Fruit fly (Drosophila melanogaster) whole organism, embryonic: ENCODE results near the gene CG13716.

ENCODE experiments used
- Adf1 ChIP-seq: fragments of 200-800 bp; sonication (Bioruptor generic); IDR thresholded peaks from 2 replicates; pipeline ENCODE4 v1.3.6; 2022; ENCODE audit warnings: missing biosample characterization, missing genetic modification characterization
- Blimp-1 ChIP-seq: fragments of 200-800 bp; sonication (Bioruptor generic); optimal IDR thresholded peaks from 3 replicates; lab custom pipeline; 2018; ENCODE audit warnings: missing biosample characterization, missing genetic modification characterization, mild to moderate bottlenecking, moderate library complexity, missing genetic modification reagents
- CG13123 ChIP-seq: fragments of 200-800 bp; sonication (Bioruptor generic); optimal IDR thresholded peaks from 2 replicates; lab custom pipeline; 2016; ENCODE audit warnings: missing biosample characterization, missing genetic modification characterization
- CG14860 ChIP-seq: fragments of 200-800 bp; sonication (Bioruptor generic); IDR thresholded peaks from 3 replicates; pipeline ENCODE4 v1.3.6; 2022; ENCODE audit warnings: missing biosample characterization, missing genetic modification characterization; ENCODE audit not compliant: partially characterized antibody
- CG1602 ChIP-seq: fragments of 200-800 bp; sonication (Bioruptor generic); optimal IDR thresholded peaks from 3 replicates; lab custom pipeline; 2016; ENCODE audit warnings: missing biosample characterization, missing genetic modification characterization
- CG16815 ChIP-seq: fragments of 200-800 bp; sonication (Bioruptor generic); optimal IDR thresholded peaks from 3 replicates; lab custom pipeline; 2017; ENCODE audit warnings: missing biosample characterization, mild to moderate bottlenecking, missing genetic modification characterization
- CG17361 ChIP-seq: fragments of 200-800 bp; sonication (Bioruptor generic); IDR thresholded peaks from 3 replicates; pipeline ENCODE4 v1.3.6; 2022; ENCODE audit warnings: missing biosample characterization, missing genetic modification characterization
- CG17568 ChIP-seq: fragments of 200-800 bp; sonication (Bioruptor generic); optimal IDR thresholded peaks from 2 replicates; lab custom pipeline; 2018; ENCODE audit warnings: missing biosample characterization, mild to moderate bottlenecking, missing genetic modification characterization, moderate library complexity
- CG17802 ChIP-seq: fragments of 200-800 bp; sonication (Bioruptor generic); optimal IDR thresholded peaks from 2 replicates; lab custom pipeline; 2018; ENCODE audit warnings: missing biosample characterization, mild to moderate bottlenecking, missing genetic modification characterization, moderate library complexity
- CG18262 ChIP-seq: fragments of 200-800 bp; optimal IDR thresholded peaks from 3 replicates; lab custom pipeline; 2019; ENCODE audit warnings: missing biosample characterization, mild to moderate bottlenecking, missing genetic modification characterization, moderate library complexity
- CG32532 ChIP-seq: fragments of 200-800 bp; sonication (Bioruptor generic); IDR thresholded peaks from 2 replicates; pipeline ENCODE4 v1.3.6; 2022; ENCODE audit warnings: missing biosample characterization, missing genetic modification characterization
- CG34224 ChIP-seq: fragments of 200-800 bp; sonication (Bioruptor generic); IDR thresholded peaks from 3 replicates; pipeline ENCODE4 v1.3.6; 2022; ENCODE audit warnings: missing biosample characterization, missing genetic modification characterization; ENCODE audit not compliant: partially characterized antibody
- CG42726 ChIP-seq: fragments of 200-800 bp; sonication (Bioruptor generic); IDR thresholded peaks from 2 replicates; pipeline ENCODE4 v1.3.6; 2022; ENCODE audit warnings: missing biosample characterization, missing genetic modification characterization; ENCODE audit not compliant: partially characterized antibody
- CG4360 ChIP-seq: fragments of 200-800 bp; sonication (Bioruptor generic); IDR thresholded peaks from 2 replicates; pipeline ENCODE4 v1.3.6; 2022; ENCODE audit warnings: missing biosample characterization, missing genetic modification characterization
- CG4617 ChIP-seq: fragments of 200-800 bp; sonication (Bioruptor generic); optimal IDR thresholded peaks from 3 replicates; lab custom pipeline; 2016; ENCODE audit warnings: missing biosample characterization, missing genetic modification characterization, borderline replicate concordance
- CG5180 ChIP-seq: fragments of 200-800 bp; sonication (Bioruptor generic); optimal IDR thresholded peaks from 3 replicates; lab custom pipeline; 2017; ENCODE audit warnings: missing biosample characterization, missing genetic modification characterization, mild to moderate bottlenecking, moderate library complexity, missing genetic modification reagents
- CG5953 ChIP-seq: fragments of 200-800 bp; sonication (Bioruptor generic); IDR thresholded peaks from 2 replicates; pipeline ENCODE4 v1.3.6; 2022; ENCODE audit warnings: missing biosample characterization, missing genetic modification characterization
- CG7357 ChIP-seq: fragments of 200-800 bp; sonication (Bioruptor generic); IDR thresholded peaks from 3 replicates; pipeline ENCODE4 v1.3.6; 2022; ENCODE audit warnings: missing biosample characterization, missing genetic modification characterization
- CG8089 ChIP-seq: fragments of 200-800 bp; sonication (Bioruptor generic); optimal IDR thresholded peaks from 3 replicates; lab custom pipeline; 2016; ENCODE audit warnings: missing biosample characterization, missing genetic modification characterization
- CG9817 ChIP-seq: fragments of 200-800 bp; sonication (Bioruptor generic); optimal IDR thresholded peaks from 2 replicates; lab custom pipeline; 2018; ENCODE audit warnings: missing biosample characterization, mild to moderate bottlenecking, missing genetic modification characterization, moderate library complexity
- CTCF ChIP-seq: fragments of 200-800 bp; sonication (Bioruptor generic); optimal IDR thresholded peaks from 2 replicates; lab custom pipeline; 2017; ENCODE audit warnings: missing biosample characterization, mild to moderate bottlenecking, missing genetic modification characterization, moderate library complexity
- Camta ChIP-seq: fragments of 200-800 bp; sonication (Bioruptor generic); optimal IDR thresholded peaks from 2 replicates; lab custom pipeline; 2016; ENCODE audit warnings: missing biosample characterization, missing genetic modification characterization
- Dfd ChIP-seq, 2 experiments: fragments of >200 bp; optimal IDR thresholded peaks; 2 replicates each; lab custom pipeline; 2017; ENCODE audit warnings: missing biosample characterization in 2 of 2, missing genetic modification characterization in 2 of 2
- HLH4C ChIP-seq: fragments of 200-800 bp; sonication (Bioruptor generic); IDR thresholded peaks from 3 replicates; pipeline ENCODE4 v1.3.6; 2022; ENCODE audit warnings: missing biosample characterization, missing genetic modification characterization; ENCODE audit not compliant: partially characterized antibody
- HmgZ ChIP-seq: fragments of 200-800 bp; sonication (Bioruptor generic); optimal IDR thresholded peaks from 2 replicates; lab custom pipeline; 2018; ENCODE audit warnings: missing biosample characterization, mild to moderate bottlenecking, missing genetic modification characterization
- Hmx ChIP-seq: fragments of 200-800 bp; sonication (Bioruptor generic); optimal IDR thresholded peaks from 2 replicates; lab custom pipeline; 2016; ENCODE audit warnings: missing biosample characterization, missing genetic modification characterization
- Hr39 ChIP-seq: fragments of >200 bp; optimal IDR thresholded peaks from 2 replicates; lab custom pipeline; 2017
- MBD-R2 ChIP-seq: fragments of 200-800 bp; sonication (Bioruptor generic); IDR thresholded peaks from 2 replicates; pipeline ENCODE4 v1.3.6; 2022; ENCODE audit warnings: missing biosample characterization, missing genetic modification characterization
- Med ChIP-seq: fragments of 200-800 bp; sonication (Bioruptor generic); peaks from one replicate; lab custom pipeline; 2016; ENCODE audit warnings: missing biosample characterization, missing genetic modification characterization, mild to moderate bottlenecking, inconsistent platforms, moderate library complexity
- Meics ChIP-seq: fragments of 200-800 bp; sonication (Bioruptor generic); optimal IDR thresholded peaks from 2 replicates; lab custom pipeline; 2017; ENCODE audit warnings: missing biosample characterization, mild to moderate bottlenecking, missing genetic modification characterization
- Nf-YA ChIP-seq: fragments of 200-800 bp; sonication (Bioruptor generic); IDR thresholded peaks from 2 replicates; pipeline ENCODE4 v1.3.6; 2022; ENCODE audit warnings: missing biosample characterization, missing genetic modification characterization
- Six4 ChIP-seq: fragments of 200-800 bp; sonication (Bioruptor generic); optimal IDR thresholded peaks from 2 replicates; lab custom pipeline; 2016; ENCODE audit warnings: missing biosample characterization, missing genetic modification characterization
- YL-1 ChIP-seq: fragments of 200-800 bp; sonication (Bioruptor generic); optimal IDR thresholded peaks from 3 replicates; lab custom pipeline; 2017; ENCODE audit warnings: missing biosample characterization, mild to moderate bottlenecking, missing genetic modification characterization
- ase ChIP-seq: fragments of 200-800 bp; sonication (Bioruptor generic); IDR thresholded peaks from 3 replicates; pipeline ENCODE4 v1.3.6; 2022; ENCODE audit warnings: missing biosample characterization, missing genetic modification characterization
- bbx ChIP-seq: fragments of 200-800 bp; sonication (Bioruptor generic); IDR thresholded peaks from 2 replicates; pipeline ENCODE4 v1.3.6; 2022; ENCODE audit warnings: missing biosample characterization, missing genetic modification characterization; ENCODE audit not compliant: partially characterized antibody
- chm ChIP-seq: fragments of 200-800 bp; sonication (Bioruptor generic); IDR thresholded peaks from 2 replicates; pipeline ENCODE4 v1.3.6; 2022; ENCODE audit warnings: missing biosample characterization, missing genetic modification characterization
- da ChIP-seq: fragments of 200-800 bp; sonication (Bioruptor generic); optimal IDR thresholded peaks from 2 replicates; lab custom pipeline; 2016; ENCODE audit warnings: missing biosample characterization, missing genetic modification characterization
- dati ChIP-seq: fragments of 200-800 bp; sonication (Bioruptor generic); IDR thresholded peaks from 2 replicates; pipeline ENCODE4 v1.3.6; 2022; ENCODE audit warnings: missing biosample characterization, missing genetic modification characterization
- dimm ChIP-seq: fragments of 200-800 bp; sonication (Bioruptor generic); IDR thresholded peaks from 2 replicates; pipeline ENCODE4 v1.3.6; 2022; ENCODE audit warnings: missing biosample characterization, missing genetic modification characterization
- gt ChIP-seq: fragments of 200-800 bp; sonication (Bioruptor generic); IDR thresholded peaks from 2 replicates; pipeline ENCODE4 v1.3.6; 2022; ENCODE audit warnings: missing biosample characterization, missing genetic modification characterization
- hth ChIP-seq: fragments of >200 bp; optimal IDR thresholded peaks from 2 replicates; lab custom pipeline; 2017; ENCODE audit warnings: inconsistent platforms
- ken ChIP-seq: fragments of 200-800 bp; sonication (Bioruptor generic); IDR thresholded peaks from 3 replicates; pipeline ENCODE4 v1.3.6; 2022; ENCODE audit warnings: missing biosample characterization, missing genetic modification characterization
- nerfin-2 ChIP-seq: fragments of 200-800 bp; sonication (Bioruptor generic); IDR thresholded peaks from 2 replicates; pipeline ENCODE4 v1.3.6; 2022; ENCODE audit warnings: missing biosample characterization, missing genetic modification characterization; ENCODE audit not compliant: partially characterized antibody
- scrt ChIP-seq: fragments of 200-800 bp; sonication (Bioruptor generic); optimal IDR thresholded peaks from 2 replicates; lab custom pipeline; 2018; ENCODE audit warnings: missing biosample characterization, mild to moderate bottlenecking, missing genetic modification characterization, moderate library complexity
- sna ChIP-seq: fragments of 200-800 bp; sonication (Bioruptor generic); IDR thresholded peaks from 2 replicates; pipeline ENCODE4 v1.3.6; 2022; ENCODE audit warnings: missing biosample characterization, missing genetic modification characterization; ENCODE audit not compliant: partially characterized antibody
- sob ChIP-seq: fragments of 200-800 bp; sonication (Bioruptor generic); IDR thresholded peaks from 2 replicates; pipeline ENCODE4 v1.3.6; 2022; ENCODE audit warnings: missing biosample characterization, missing genetic modification characterization
- sr ChIP-seq: fragments of 200-800 bp; sonication (Bioruptor generic); IDR thresholded peaks from 3 replicates; pipeline ENCODE4 v1.3.6; 2022; ENCODE audit warnings: missing biosample characterization, missing genetic modification characterization
- stwl ChIP-seq: fragments of 200-800 bp; sonication (Bioruptor generic); optimal IDR thresholded peaks from 3 replicates; lab custom pipeline; 2018; ENCODE audit warnings: missing biosample characterization, mild to moderate bottlenecking, missing genetic modification characterization, moderate library complexity
- trem ChIP-seq: fragments of 200-800 bp; optimal IDR thresholded peaks from 3 replicates; lab custom pipeline; 2019; ENCODE audit warnings: missing biosample characterization, mild to moderate bottlenecking, missing genetic modification characterization, moderate library complexity
- unc-4 ChIP-seq: fragments of 200-800 bp; sonication (Bioruptor generic); IDR thresholded peaks from 2 replicates; pipeline ENCODE4 v1.3.6; 2022; ENCODE audit warnings: missing biosample characterization, missing genetic modification characterization; ENCODE audit not compliant: partially characterized antibody
- vnd ChIP-seq: fragments of 200-800 bp; sonication (Bioruptor generic); IDR thresholded peaks from 3 replicates; pipeline ENCODE4 v1.3.6; 2022; ENCODE audit warnings: missing biosample characterization, missing genetic modification characterization; ENCODE audit not compliant: partially characterized antibody
- wek ChIP-seq: fragments of 200-800 bp; sonication (Bioruptor generic); optimal IDR thresholded peaks from 3 replicates; lab custom pipeline; 2018; ENCODE audit warnings: missing biosample characterization, mild to moderate bottlenecking, missing genetic modification characterization, moderate library complexity

Gene CG13716

dm6 chr3L:4613083-4613482, 21.5 kb downstream of the CG13716 start (continued):
- TF ChIP-seq hth (no peak), Six4 (GFP tag; lab: Kevin White, UChicago) (peak; percentile 88), CG4617 (GFP tag; lab: Kevin White, UChicago) (peak; percentile 66), dimm (GFP tag; lab: Robert Waterston, UW) (peak; percentile 72), bbx (no peak), vnd (no peak), CG34224 (no peak), CG42726 (GFP tag; lab: Robert Waterston, UW) (no peak), CG17568 (GFP tag; lab: Kevin White, UChicago) (peak; percentile 93), CG7357 (GFP tag; lab: Robert Waterston, UW) (peak; percentile 86), da (GFP tag; lab: Kevin White, UChicago) (peak; percentile 74), CTCF (GFP tag; lab: Kevin White, UChicago) (peak; percentile 69), CG4360 (GFP tag; lab: Robert Waterston, UW) (peak; percentile 66), MBD-R2 (peak; percentile 59; the same call in 1 of the 2 replicates), Hr39 (no peak), dati (peak; percentile 89), CG1602 (peak; percentile 81), CG5953 (GFP tag; lab: Robert Waterston, UW) (peak; percentile 80; the same call in 1 of the 2 replicates), Blimp-1 (GFP tag; lab: Kevin White, UChicago) (peak; percentile 94), HLH4C (GFP tag; lab: Robert Waterston, UW) (no peak), ase (GFP tag; lab: Robert Waterston, UW) (peak; percentile 96), CG9817 (peak; percentile 72), CG5180 (peak; percentile 87), sna (GFP tag; lab: Robert Waterston, UW) (no peak), HmgZ (tag; lab: Kevin White, UChicago) (peak; percentile 89), Adf1 (peak; percentile 51), Meics (GFP tag; lab: Kevin White, UChicago) (peak; percentile 93), Med (GFP tag; lab: Kevin White, UChicago) (peak; percentile 97), gt (GFP tag; lab: Robert Waterston, UW) (peak; percentile 88), CG13123 (GFP tag; lab: Kevin White, UChicago) (peak; percentile 84), ken (peak; percentile 82), Nf-YA (GFP tag; lab: Robert Waterston, UW) (peak; percentile 93), wek (GFP tag; lab: Kevin White, UChicago) (peak; percentile 66), CG32532 (GFP tag; lab: Robert Waterston, UW) (peak; percentile 93), CG14860 (no peak), CG18262 (peak; percentile 97), nerfin-2 (GFP tag; lab: Robert Waterston, UW) (no peak), CG8089 (GFP tag; lab: Kevin White, UChicago) (peak; percentile 85), Camta (peak; percentile 95), chm (peak; percentile 91), YL-1 (GFP tag; lab: Kevin White, UChicago) (peak; percentile 72), unc-4 (GFP tag; lab: Robert Waterston, UW) (no peak), Hmx (GFP tag; lab: Kevin White, UChicago) (peak; percentile 68), trem (peak; percentile 90), stwl (tag; lab: Kevin White, UChicago) (peak; percentile 58), sr (GFP tag; lab: Robert Waterston, UW) (peak; percentile 87), CG17802 (tag; lab: Kevin White, UChicago) (peak; percentile 73), CG17361 (GFP tag; lab: Robert Waterston, UW) (peak; percentile 95), sob (GFP tag; lab: Robert Waterston, UW) (peak; percentile 95), scrt (GFP tag; lab: Kevin White, UChicago) (peak; percentile 90), CG16815 (GFP tag; lab: Kevin White, UChicago) (peak; percentile 79), Dfd (GFP tag; optimal IDR thresholded peaks at IDR 0.05; lab: Kevin White, UChicago) (no peak)
